Worm (Caenorhabditis elegans): ENCODE measurements around the gene tpst-1.

Gene tpst-1

DNA sequence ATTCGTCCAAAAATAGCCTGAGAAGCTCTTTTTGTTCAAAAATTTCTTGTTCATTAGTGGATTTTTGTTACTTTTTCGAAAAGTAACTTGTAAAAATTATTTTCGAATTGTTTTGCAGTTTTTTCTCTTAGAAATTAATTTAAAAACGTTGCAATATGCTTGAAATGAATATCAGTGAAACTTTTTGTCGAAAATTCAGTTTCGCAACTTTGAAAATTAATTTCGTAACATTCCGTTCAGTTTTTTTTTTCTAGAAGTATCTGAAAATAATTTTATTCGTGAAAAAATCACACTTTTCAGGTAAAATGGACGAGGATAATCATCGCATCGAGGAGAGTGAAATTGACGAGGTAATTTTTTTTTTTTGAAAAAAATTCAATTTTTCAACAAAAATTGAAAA lies 53.1 kb downstream of the tpst-1 start, which contains the start of gene Y111B2A.12:
TSS of gene Y111B2A.12 (plus strand) at position 301 of the 400 bp plus-strand sequence.
- no peak for TF ChIP-seq ttx-3 (tag; optimal IDR thresholded peaks at IDR 0.05)
- no peak for TF ChIP-seq nfya-1 (tag; optimal IDR thresholded peaks at IDR 0.05)
- no peak for TF ChIP-seq sdc-2 (tag; optimal IDR thresholded peaks at IDR 0.05)
- TF ChIP-seq ceh-34 (tag; optimal IDR thresholded peaks at IDR 0.05): no peak
- TF ChIP-seq npax-4 (tag; optimal IDR thresholded peaks at IDR 0.05): no peak
- TF ChIP-seq odd-2 (tag; optimal IDR thresholded peaks at IDR 0.05): no peak
- TF ChIP-seq rnt-1 (tag; optimal IDR thresholded peaks at IDR 0.05): no peak
- no peak for TF ChIP-seq tbx-7 (tag; optimal IDR thresholded peaks at IDR 0.05)
- TF ChIP-seq pha-4 (tag; optimal IDR thresholded peaks at IDR 0.05): no peak
- TF ChIP-seq eyg-1 (tag; optimal IDR thresholded peaks at IDR 0.05): no peak
- TF ChIP-seq syd-9 (tag; optimal IDR thresholded peaks at IDR 0.05): no peak
- TF ChIP-seq unc-3 (GFP tag; conservative IDR thresholded peaks at IDR 0.05): no peak
- TF ChIP-seq unc-3 (tag; optimal IDR thresholded peaks at IDR 0.05): no peak
- no peak for TF ChIP-seq sox-2 (GFP tag; IDR thresholded peaks at IDR 0.05)
- no peak for TF ChIP-seq zip-5 (tag; optimal IDR thresholded peaks at IDR 0.05)
- no peak for TF ChIP-seq ahr-1 (tag; optimal IDR thresholded peaks at IDR 0.05)

DNA sequence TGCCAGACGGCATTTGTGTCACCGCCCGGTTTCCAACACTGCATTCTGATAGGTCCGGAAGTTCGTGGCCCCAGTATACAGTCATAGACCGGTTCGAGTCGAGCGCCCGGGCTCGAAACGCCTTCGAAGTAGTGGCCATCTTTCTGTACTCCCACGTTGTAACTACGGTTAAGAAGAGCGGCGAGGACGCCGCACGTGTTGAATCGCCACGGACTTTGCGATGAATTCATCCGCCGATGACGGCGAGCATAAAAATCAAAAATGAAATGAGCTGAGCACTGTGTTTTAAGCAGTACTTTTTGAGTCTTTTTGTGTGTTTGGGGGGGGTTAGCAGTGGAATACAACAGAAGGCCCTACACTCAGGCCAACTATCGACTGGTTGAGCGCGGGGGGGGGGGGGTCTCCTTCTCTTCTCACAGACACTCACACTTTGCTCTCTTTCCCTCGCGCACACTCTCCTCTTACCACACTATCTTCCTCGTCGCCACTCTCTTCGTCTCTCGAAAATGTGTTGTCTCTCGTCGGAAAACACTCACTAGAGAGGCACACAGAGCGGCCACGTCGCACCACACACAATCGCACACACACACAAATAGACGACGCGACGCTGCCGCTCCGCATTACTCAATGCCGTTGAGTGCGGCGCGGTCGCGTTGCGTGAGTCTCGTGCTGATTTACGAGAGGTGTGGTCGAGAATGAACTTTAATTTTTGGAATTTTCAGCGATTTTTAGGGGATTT lies 53.7 kb downstream of the tpst-1 start, which contains the start of gene epc-1:
TSS of gene epc-1 (minus strand) at position 367 of the 739 bp plus-strand sequence.
- no peak for TF ChIP-seq ceh-24 (tag; optimal IDR thresholded peaks at IDR 0.05)
- no peak for TF ChIP-seq hlh-13 (GFP tag; optimal IDR thresholded peaks at IDR 0.05)
- TF ChIP-seq ceh-19 (GFP tag; optimal IDR thresholded peaks at IDR 0.05): no peak
- TF ChIP-seq fkh-10 (GFP tag; optimal IDR thresholded peaks at IDR 0.05): peak; percentile 37
- TF ChIP-seq pha-4 (tag; optimal IDR thresholded peaks at IDR 0.05): no peak
- no peak for TF ChIP-seq pat-9 (tag; optimal IDR thresholded peaks at IDR 0.05)
- TF ChIP-seq unc-55 (GFP tag; optimal IDR thresholded peaks at IDR 0.05): peak; percentile 93
- peak; percentile 62 for TF ChIP-seq ets-4 (tag; optimal IDR thresholded peaks at IDR 0.05)
- no peak for TF ChIP-seq ceh-22 (tag; optimal IDR thresholded peaks at IDR 0.05)
- no peak for TF ChIP-seq ttx-3 (tag; optimal IDR thresholded peaks at IDR 0.05)
- TF ChIP-seq fax-1 (tag; optimal IDR thresholded peaks at IDR 0.05): no peak
- TF ChIP-seq ceh-34 (tag; optimal IDR thresholded peaks at IDR 0.05): peak; percentile 84
- peak; percentile 37 for TF ChIP-seq madf-2 (tag; optimal IDR thresholded peaks at IDR 0.05)
- TF ChIP-seq ama-1 (optimal IDR thresholded peaks at IDR 0.05): peak; percentile 70
- TF ChIP-seq F13H6.1 (tag; optimal IDR thresholded peaks at IDR 0.05): peak; percentile 44
- peak; percentile 81 for TF ChIP-seq ceh-18 (tag; optimal IDR thresholded peaks at IDR 0.05)
- TF ChIP-seq sox-4 (tag; optimal IDR thresholded peaks at IDR 0.05): no peak
- TF ChIP-seq pag-3 (tag; optimal IDR thresholded peaks at IDR 0.05; ENCODE audit: borderline replicate concordance): no peak
- TF ChIP-seq lin-11 (tag; optimal IDR thresholded peaks at IDR 0.05): no peak
- no peak for TF ChIP-seq pqm-1 (tag; optimal IDR thresholded peaks at IDR 0.05)
- TF ChIP-seq zip-5 (tag; optimal IDR thresholded peaks at IDR 0.05): no peak
- TF ChIP-seq nfya-1 (tag; optimal IDR thresholded peaks at IDR 0.05): peak; percentile 96
- no peak for TF ChIP-seq ceh-9 (tag; optimal IDR thresholded peaks at IDR 0.05)
- peak; percentile 12 for TF ChIP-seq syd-9 (tag; optimal IDR thresholded peaks at IDR 0.05)
- TF ChIP-seq hlh-30 (tag; optimal IDR thresholded peaks at IDR 0.05; ENCODE audit: insufficient read depth): peak; percentile 95
- no peak for TF ChIP-seq unc-3 (GFP tag; conservative IDR thresholded peaks at IDR 0.05)
- no peak for TF ChIP-seq unc-3 (tag; optimal IDR thresholded peaks at IDR 0.05)
- TF ChIP-seq Y22D7AL.16 (tag; optimal IDR thresholded peaks at IDR 0.05): no peak
- TF ChIP-seq pax-1 (tag; optimal IDR thresholded peaks at IDR 0.05): no peak
- no peak for TF ChIP-seq ceh-45 (GFP tag; IDR thresholded peaks at IDR 0.05)
- no peak for TF ChIP-seq elt-4 (tag; optimal IDR thresholded peaks at IDR 0.05)
- TF ChIP-seq fkh-6 (tag; optimal IDR thresholded peaks at IDR 0.05): no peak
- TF ChIP-seq elt-2 (tag; optimal IDR thresholded peaks at IDR 0.05): peak; percentile 45
- peak; percentile 49 for TF ChIP-seq ceh-6 (GFP tag; optimal IDR thresholded peaks at IDR 0.05)
- no peak for TF ChIP-seq gmeb-2 (tag; optimal IDR thresholded peaks at IDR 0.05)
- TF ChIP-seq pha-2 (tag; optimal IDR thresholded peaks at IDR 0.05): peak; percentile 10
- peak; percentile 14 for TF ChIP-seq dve-1 (tag; optimal IDR thresholded peaks at IDR 0.05)
- TF ChIP-seq tbx-2 (tag; optimal IDR thresholded peaks at IDR 0.05): peak; percentile 82
- TF ChIP-seq C38D4.7 (GFP tag; optimal IDR thresholded peaks at IDR 0.05): peak; percentile 27
- TF ChIP-seq che-1 (tag; optimal IDR thresholded peaks at IDR 0.05): peak; percentile 60
- no peak for TF ChIP-seq npax-4 (tag; optimal IDR thresholded peaks at IDR 0.05)
- peak; percentile 20 for TF ChIP-seq C08G9.2 (tag; optimal IDR thresholded peaks at IDR 0.05)
